In the genomic region with DNA sequence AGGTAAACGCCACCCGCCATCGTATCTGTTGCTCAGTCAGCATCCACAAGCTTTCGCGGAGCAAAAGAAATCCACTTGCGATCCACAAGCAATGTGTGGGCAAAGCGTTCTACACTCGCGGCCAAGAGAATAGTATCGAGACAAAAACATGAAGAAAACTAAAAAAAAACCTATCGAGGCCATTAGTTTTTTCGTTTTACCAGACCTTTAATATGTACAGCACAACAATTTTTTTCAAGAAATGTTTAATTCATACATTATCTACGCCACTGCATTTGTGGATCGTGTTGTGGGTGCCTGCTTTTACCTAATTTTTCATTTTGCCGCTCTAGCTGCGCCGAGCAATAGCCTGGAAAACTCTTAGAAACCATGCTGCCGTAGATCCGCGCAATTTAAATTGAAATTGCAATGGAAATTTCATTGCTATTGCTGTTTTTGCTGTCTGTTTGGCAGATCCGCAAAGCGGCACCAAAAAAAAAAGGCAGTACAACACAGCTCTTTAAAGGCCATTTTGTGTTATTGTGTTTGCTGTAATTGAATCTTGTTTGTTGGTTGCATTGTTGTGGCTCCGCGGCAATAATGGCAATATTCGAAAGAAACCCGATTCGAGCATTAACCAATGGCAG, we compare ENCODE assay signal across 4 fruit fly cellular contexts.
TF ChIP-seq lines count a peak whose summit lies in the region.

No protein-coding gene starts in this region.

TF ChIP-seq in whole organism, adult, 20 proteins besides CTCF, POLR2A, EP300 and RAD21 (continued from another document):
- TF ChIP-seq CG11617 (GFP tag; optimal IDR thresholded peaks at IDR 0.05; lab: Kevin White, UChicago) = peak; percentile 3
- TF ChIP-seq CG14711 (tag; optimal IDR thresholded peaks at IDR 0.05; lab: Kevin White, UChicago) = peak; percentile 66

TF ChIP-seq in whole organism, embryonic, 481 proteins besides CTCF, POLR2A, EP300 and RAD21 (continued from another document and continues in another):
- no peak for TF ChIP-seq CkIIα-i1 (GFP tag; IDR thresholded peaks at IDR 0.05; lab: Robert Waterston, UW)
- TF ChIP-seq E2f2 (GFP tag; IDR thresholded peaks at IDR 0.05; lab: Robert Waterston, UW) = peak; percentile 46; the same call in 1 of the 2 replicates
- TF ChIP-seq CG43689 (GFP tag; IDR thresholded peaks at IDR 0.05; lab: Robert Waterston, UW) = no peak
- TF ChIP-seq Dip2 (GFP tag; IDR thresholded peaks at IDR 0.05; lab: Robert Waterston, UW) = no peak
- peak; percentile 37; the same call in 1 of the 2 replicates for TF ChIP-seq HLH3B (GFP tag; IDR thresholded peaks at IDR 0.05; lab: Robert Waterston, UW)
- TF ChIP-seq pita (GFP tag; optimal IDR thresholded peaks at IDR 0.05; lab: Kevin White, UChicago) = no peak
- peak; percentile 21 for TF ChIP-seq CG14965 (GFP tag; optimal IDR thresholded peaks at IDR 0.05; lab: Kevin White, UChicago; ENCODE audit: borderline replicate concordance)
- TF ChIP-seq kah (GFP tag; optimal IDR thresholded peaks at IDR 0.05; lab: Kevin White, UChicago) = peak; percentile 35
- TF ChIP-seq CG9609 (GFP tag; optimal IDR thresholded peaks at IDR 0.05; lab: Kevin White, UChicago) = peak; percentile 24
- TF ChIP-seq exex (tag; optimal IDR thresholded peaks at IDR 0.05; lab: Kevin White, UChicago) = peak; percentile 1
- TF ChIP-seq CG17328 (GFP tag; IDR thresholded peaks at IDR 0.05; lab: Robert Waterston, UW) = peak; percentile 81
- TF ChIP-seq dmrt99B (tag; optimal IDR thresholded peaks at IDR 0.05; lab: Kevin White, UChicago) = peak; percentile 79
- TF ChIP-seq CG8089 (GFP tag; optimal IDR thresholded peaks at IDR 0.05; lab: Kevin White, UChicago) = peak; percentile 4
- peak; percentile 76 for TF ChIP-seq CG31441 (GFP tag; IDR thresholded peaks at IDR 0.05; lab: Robert Waterston, UW)
- peak; percentile 39 for TF ChIP-seq CG5245 (GFP tag; optimal IDR thresholded peaks at IDR 0.05; lab: Kevin White, UChicago)
- no peak for TF ChIP-seq CG10462 (GFP tag; optimal IDR thresholded peaks at IDR 0.05; lab: Kevin White, UChicago)
- no peak for TF ChIP-seq shn (GFP tag; optimal IDR thresholded peaks at IDR 0.05; lab: Kevin White, UChicago)
- TF ChIP-seq CG11560 (tag; IDR thresholded peaks at IDR 0.05; lab: Robert Waterston, UW) = no peak
- peak; percentile 51 for TF ChIP-seq NfI (GFP tag; optimal IDR thresholded peaks at IDR 0.05; lab: Kevin White, UChicago)
- peak; percentile 65 for TF ChIP-seq CG1603 (tag; optimal IDR thresholded peaks at IDR 0.05; lab: Kevin White, UChicago)
- no peak for TF ChIP-seq CG10321 (GFP tag; IDR thresholded peaks at IDR 0.05; lab: Robert Waterston, UW)
- peak; percentile 64 for TF ChIP-seq CG12219 (GFP tag; optimal IDR thresholded peaks at IDR 0.05; lab: Kevin White, UChicago)
- peak; percentile 23 for TF ChIP-seq CG18011 (GFP tag; optimal IDR thresholded peaks at IDR 0.05; lab: Kevin White, UChicago)
- TF ChIP-seq CG4360 (GFP tag; IDR thresholded peaks at IDR 0.05; lab: Robert Waterston, UW) = no peak
- no peak for TF ChIP-seq cad (GFP tag; optimal IDR thresholded peaks at IDR 0.05; lab: Kevin White, UChicago)
- peak; percentile 19; the same call in 1 of the 2 replicates for TF ChIP-seq CG9932 (GFP tag; IDR thresholded peaks at IDR 0.05; lab: Robert Waterston, UW)
- TF ChIP-seq pb (GFP tag; optimal IDR thresholded peaks at IDR 0.05; lab: Kevin White, UChicago) = peak; percentile 54
- TF ChIP-seq lilli (GFP tag; optimal IDR thresholded peaks at IDR 0.05; lab: Kevin White, UChicago) = peak; percentile 31
- TF ChIP-seq Xrp1 (GFP tag; IDR thresholded peaks at IDR 0.05; lab: Robert Waterston, UW) = peak; percentile 85
- no peak for TF ChIP-seq trem (tag; optimal IDR thresholded peaks at IDR 0.05; lab: Kevin White, UChicago)
- no peak for TF ChIP-seq CG4328 (GFP tag; optimal IDR thresholded peaks at IDR 0.05; lab: Kevin White, UChicago)
- TF ChIP-seq Deaf1 (tag; optimal IDR thresholded peaks at IDR 0.05; lab: Kevin White, UChicago) = no peak
- TF ChIP-seq Bdp1 (GFP tag; optimal IDR thresholded peaks at IDR 0.05; lab: Kevin White, UChicago) = no peak
- TF ChIP-seq trh (GFP tag; optimal IDR thresholded peaks at IDR 0.05; lab: Kevin White, UChicago) = no peak
- TF ChIP-seq CG4404 (GFP tag; IDR thresholded peaks at IDR 0.05; lab: Robert Waterston, UW) = no peak
- no peak for TF ChIP-seq Dref (GFP tag; IDR thresholded peaks at IDR 0.05; lab: Robert Waterston, UW)
- TF ChIP-seq CG12769 (tag; optimal IDR thresholded peaks at IDR 0.05; lab: Kevin White, UChicago) = peak; percentile 30
- TF ChIP-seq pum (GFP tag; optimal IDR thresholded peaks at IDR 0.05; lab: Kevin White, UChicago) = peak; percentile 12
- peak; percentile 73 for TF ChIP-seq CG4424 (GFP tag; optimal IDR thresholded peaks at IDR 0.05; lab: Kevin White, UChicago)
- peak; percentile 76 for TF ChIP-seq CG32532 (GFP tag; IDR thresholded peaks at IDR 0.05; lab: Robert Waterston, UW)
- no peak for TF ChIP-seq usp (GFP tag; optimal IDR thresholded peaks at IDR 0.05; lab: Kevin White, UChicago)

TF ChIP-seq in whole organism, prepupa, 60 proteins besides CTCF, POLR2A, EP300 and RAD21 (continued from another document):
- TF ChIP-seq CG6792 (GFP tag; optimal IDR thresholded peaks at IDR 0.05; lab: Kevin White, UChicago) (peak; percentile 42), Eip93F (GFP tag; optimal IDR thresholded peaks at IDR 0.05; lab: Kevin White, UChicago) (no peak), CG3919 (GFP tag; optimal IDR thresholded peaks at IDR 0.05; lab: Kevin White, UChicago) (peak; percentile 63), CG11294 (GFP tag; IDR thresholded peaks at IDR 0.05; lab: Robert Waterston, UW) (peak; percentile 87), achi (GFP tag; optimal IDR thresholded peaks at IDR 0.05; lab: Kevin White, UChicago) (peak; percentile 64), salr (GFP tag; optimal IDR thresholded peaks at IDR 0.05; lab: Kevin White, UChicago) (peak; percentile 2 to 58), svp (GFP tag; lab: Kevin White, UChicago) (peak; percentile 83), acj6 (GFP tag; optimal IDR thresholded peaks at IDR 0.05; lab: Kevin White, UChicago) (peak; percentile 60), ss (GFP tag; optimal IDR thresholded peaks at IDR 0.05; lab: Kevin White, UChicago) (peak in 1 of 2 experiments; percentile 24), CG11902 (GFP tag; optimal IDR thresholded peaks at IDR 0.05; lab: Kevin White, UChicago) (peak; percentile 50), fkh (GFP tag; optimal IDR thresholded peaks at IDR 0.05; lab: Kevin White, UChicago) (no peak), Lpt (GFP tag; optimal IDR thresholded peaks at IDR 0.05; lab: Kevin White, UChicago) (peak; percentile 71), spab (GFP tag; optimal IDR thresholded peaks at IDR 0.05; lab: Kevin White, UChicago) (peak; percentile 14), CG3032 (tag; optimal IDR thresholded peaks at IDR 0.05; lab: Kevin White, UChicago) (no peak), CG32006 (GFP tag; optimal IDR thresholded peaks at IDR 0.05; lab: Kevin White, UChicago) (peak; percentile 85), CG34406 (GFP tag; optimal IDR thresholded peaks at IDR 0.05; lab: Kevin White, UChicago) (peak; percentile 20), pdm3 (GFP tag; optimal IDR thresholded peaks at IDR 0.05; lab: Kevin White, UChicago) (peak; percentile 66), CG8632 (GFP tag; optimal IDR thresholded peaks at IDR 0.05; lab: Kevin White, UChicago) (peak; percentile 28), vri (GFP tag; optimal IDR thresholded peaks at IDR 0.05; lab: Kevin White, UChicago) (no peak), Hr38 (GFP tag; optimal IDR thresholded peaks at IDR 0.05; lab: Kevin White, UChicago) (no peak), dac (GFP tag; optimal IDR thresholded peaks at IDR 0.05; lab: Kevin White, UChicago) (peak; percentile 54), cyc (GFP tag; optimal IDR thresholded peaks at IDR 0.05; lab: Kevin White, UChicago) (peak; percentile 21), Sox102F (GFP tag; optimal IDR thresholded peaks at IDR 0.05; lab: Kevin White, UChicago) (no peak), fd85E (GFP tag; optimal IDR thresholded peaks at IDR 0.05; lab: Kevin White, UChicago) (no peak), Eip75B (GFP tag; optimal IDR thresholded peaks at IDR 0.05; lab: Kevin White, UChicago) (no peak), Hr39 (GFP tag; optimal IDR thresholded peaks at IDR 0.05; lab: Kevin White, UChicago) (peak; percentile 33), Smox (GFP tag; optimal IDR thresholded peaks at IDR 0.05; lab: Kevin White, UChicago) (peak; percentile 27), CG8119 (GFP tag; IDR thresholded peaks at IDR 0.05; lab: Robert Waterston, UW) (peak; percentile 88), Met (GFP tag; optimal IDR thresholded peaks at IDR 0.05; lab: Kevin White, UChicago) (peak; percentile 40), Ets96B (tag; optimal IDR thresholded peaks at IDR 0.05; lab: Kevin White, UChicago) (peak; percentile 27), Sox15 (GFP tag; optimal IDR thresholded peaks at IDR 0.05; lab: Kevin White, UChicago) (peak; percentile 5), CG6854 (GFP tag; optimal IDR thresholded peaks at IDR 0.05; lab: Kevin White, UChicago) (no peak), esn (GFP tag; optimal IDR thresholded peaks at IDR 0.05; lab: Kevin White, UChicago) (peak; percentile 6), CG8319 (GFP tag; optimal IDR thresholded peaks at IDR 0.05; lab: Kevin White, UChicago) (peak; percentile 31), CG31627 (GFP tag; optimal IDR thresholded peaks at IDR 0.05; lab: Kevin White, UChicago) (peak; percentile 35), CG11762 (GFP tag; optimal IDR thresholded peaks at IDR 0.05; lab: Kevin White, UChicago; ENCODE audit: insufficient read depth) (peak; percentile 61), CG4318 (GFP tag; optimal IDR thresholded peaks at IDR 0.05; lab: Kevin White, UChicago) (peak; percentile 63), CG6808 (GFP tag; optimal IDR thresholded peaks at IDR 0.05; lab: Kevin White, UChicago) (peak; percentile 52), dsx (GFP tag; optimal IDR thresholded peaks at IDR 0.05; lab: Kevin White, UChicago; ENCODE audit: poor library complexity, severe bottlenecking) (no peak), Gug (GFP tag; IDR thresholded peaks at IDR 0.05; lab: Robert Waterston, UW) (peak; percentile 80), CG9139 (GFP tag; optimal IDR thresholded peaks at IDR 0.05; lab: Kevin White, UChicago) (no peak), topi (GFP tag; optimal IDR thresholded peaks at IDR 0.05; lab: Kevin White, UChicago) (peak; percentile 47)
TF ChIP-seq in whole organism, prepupa: peak in this region for 45.

TF ChIP-seq in whole organism, pupa, 21 proteins besides CTCF, POLR2A, EP300 and RAD21 (continued from another document):
- TF ChIP-seq CG17806 (tag; optimal IDR thresholded peaks at IDR 0.05; lab: Kevin White, UChicago) (peak; percentile 39), CG34367 (tag; optimal IDR thresholded peaks at IDR 0.05; lab: Kevin White, UChicago) (peak; percentile 29)
